Fruit fly (Drosophila melanogaster) whole organism, embryonic: Measurements from ENCODE around the gene Polr3E.
A peak's percentile ranks its signal among the peaks of the same experiment; 100 is the strongest.

Experiments used
- Aef1 ChIP-seq: fragments of 200-800 bp; sonication (Bioruptor generic); IDR thresholded peaks from 3 replicates; pipeline ENCODE4 v1.3.6; 2022; ENCODE audit warnings: missing biosample characterization, missing genetic modification characterization
- CG10431 ChIP-seq: fragments of 200-800 bp; sonication (Bioruptor generic); optimal IDR thresholded peaks from 3 replicates; lab custom pipeline; 2018; ENCODE audit warnings: missing biosample characterization, mild to moderate bottlenecking, missing genetic modification characterization
- CG11696 ChIP-seq: fragments of 200-800 bp; sonication (Bioruptor generic); IDR thresholded peaks from 2 replicates; pipeline ENCODE4 v1.3.6; 2022; ENCODE audit warnings: missing biosample characterization, missing genetic modification characterization
- CG12769 ChIP-seq: fragments of 200-800 bp; sonication (Bioruptor generic); optimal IDR thresholded peaks from 2 replicates; lab custom pipeline; 2019; ENCODE audit warnings: missing biosample characterization, mild to moderate bottlenecking, missing genetic modification characterization, moderate library complexity
- CG14050 ChIP-seq: fragments of 200-800 bp; sonication (Bioruptor generic); IDR thresholded peaks from 3 replicates; pipeline ENCODE4 v1.3.6; 2022; ENCODE audit warnings: missing biosample characterization, missing genetic modification characterization
- CG14441 ChIP-seq: fragments of 200-800 bp; sonication (Bioruptor generic); IDR thresholded peaks from 2 replicates; pipeline ENCODE4 v1.3.6; 2022; ENCODE audit warnings: missing biosample characterization, missing genetic modification characterization
- CG16863 ChIP-seq: fragments of 200-800 bp; sonication (Bioruptor generic); optimal IDR thresholded peaks from 3 replicates; lab custom pipeline; 2016; ENCODE audit warnings: missing biosample characterization, missing genetic modification characterization
- CG1832 ChIP-seq: fragments of 200-800 bp; sonication (Bioruptor generic); optimal IDR thresholded peaks from 2 replicates; lab custom pipeline; 2017; ENCODE audit warnings: missing biosample characterization, mild to moderate bottlenecking, missing genetic modification characterization, inconsistent platforms
- CG18599 ChIP-seq: fragments of 200-800 bp; sonication (Bioruptor generic); optimal IDR thresholded peaks from 3 replicates; lab custom pipeline; 2017; ENCODE audit warnings: missing biosample characterization, missing genetic modification characterization, mild to moderate bottlenecking, moderate library complexity, missing genetic modification reagents
- CG2889 ChIP-seq: fragments of 200-800 bp; sonication (Bioruptor generic); IDR thresholded peaks from 3 replicates; pipeline ENCODE4 v1.3.6; 2022; ENCODE audit warnings: missing biosample characterization, missing genetic modification characterization
- CG32767 ChIP-seq: fragments of 200-800 bp; sonication (Bioruptor generic); IDR thresholded peaks from 2 replicates; pipeline ENCODE4 v1.3.6; 2022; ENCODE audit warnings: missing biosample characterization, missing genetic modification characterization
- CG34376 ChIP-seq: fragments of 200-800 bp; sonication (Bioruptor generic); optimal IDR thresholded peaks from 2 replicates; lab custom pipeline; 2018; ENCODE audit warnings: missing biosample characterization, mild to moderate bottlenecking, missing genetic modification characterization
- CG3726 ChIP-seq: fragments of 200-800 bp; sonication (Bioruptor generic); IDR thresholded peaks from 3 replicates; pipeline ENCODE4, ENCODE4 v1.3.6; 2022; ENCODE audit warnings: missing biosample characterization, missing genetic modification characterization
- CG4404 ChIP-seq: fragments of 200-800 bp; sonication (Bioruptor generic); IDR thresholded peaks from 2 replicates; pipeline ENCODE4 v1.3.6; 2022; ENCODE audit warnings: missing biosample characterization, missing genetic modification characterization
- CG4424 ChIP-seq: fragments of 200-800 bp; sonication (Bioruptor generic); optimal IDR thresholded peaks from 3 replicates; lab custom pipeline; 2016; ENCODE audit warnings: missing biosample characterization, missing genetic modification characterization
- CG4730 ChIP-seq: fragments of 200-800 bp; sonication (Bioruptor generic); IDR thresholded peaks from 2 replicates; pipeline ENCODE4 v1.3.6; 2022; ENCODE audit warnings: missing biosample characterization, missing genetic modification characterization
- CG6683 ChIP-seq: fragments of 200-800 bp; sonication (Bioruptor generic); optimal IDR thresholded peaks from 2 replicates; lab custom pipeline; 2017; ENCODE audit warnings: missing biosample characterization, mild to moderate bottlenecking, missing genetic modification characterization, missing genetic modification reagents
- CG7745 ChIP-seq: fragments of 200-800 bp; sonication (Bioruptor generic); optimal IDR thresholded peaks from 2 replicates; lab custom pipeline; 2018; ENCODE audit warnings: missing biosample characterization, mild to moderate bottlenecking, missing genetic modification characterization, moderate library complexity
- CG8924 ChIP-seq: fragments of 200-800 bp; optimal IDR thresholded peaks from 3 replicates; lab custom pipeline; 2019; ENCODE audit warnings: missing biosample characterization, mild to moderate bottlenecking, missing genetic modification characterization, moderate library complexity
- D19A ChIP-seq: fragments of 200-800 bp; optimal IDR thresholded peaks from 3 replicates; lab custom pipeline; 2019; ENCODE audit warnings: missing biosample characterization, mild to moderate bottlenecking, missing genetic modification characterization, moderate library complexity
- Dek ChIP-seq: fragments of 200-800 bp; sonication (Bioruptor generic); optimal IDR thresholded peaks from 3 replicates; lab custom pipeline; 2019; ENCODE audit warnings: missing biosample characterization, mild to moderate bottlenecking, missing genetic modification characterization, moderate library complexity
- E2f2 ChIP-seq: fragments of 200-800 bp; sonication (Bioruptor generic); IDR thresholded peaks from 2 replicates; pipeline ENCODE4 v1.3.6; 2022; ENCODE audit warnings: missing biosample characterization, missing genetic modification characterization
- Fer3 ChIP-seq: fragments of 200-800 bp; sonication (Bioruptor generic); optimal IDR thresholded peaks from 2 replicates; lab custom pipeline; 2018; ENCODE audit warnings: missing biosample characterization, mild to moderate bottlenecking, missing genetic modification characterization, moderate library complexity
- HLHmδ ChIP-seq: fragments of 200-800 bp; sonication (Bioruptor generic); optimal IDR thresholded peaks from 2 replicates; lab custom pipeline; 2018; ENCODE audit warnings: missing biosample characterization, mild to moderate bottlenecking, missing genetic modification characterization, moderate library complexity
- Rfx ChIP-seq: fragments of 200-800 bp; sonication (Bioruptor generic); IDR thresholded peaks from 2 replicates; pipeline ENCODE4 v1.3.6; 2022; ENCODE audit warnings: missing biosample characterization, missing genetic modification characterization
- Sox100B ChIP-seq: fragments of 200-800 bp; sonication (Bioruptor generic); optimal IDR thresholded peaks from 3 replicates; lab custom pipeline; 2018; ENCODE audit warnings: missing biosample characterization, mild to moderate bottlenecking, missing genetic modification characterization
- al ChIP-seq: fragments of 200-800 bp; sonication (Bioruptor generic); IDR thresholded peaks from 2 replicates; pipeline ENCODE4 v1.3.6; 2022; ENCODE audit warnings: missing biosample characterization, missing genetic modification characterization
- amos ChIP-seq: fragments of 200-800 bp; sonication (Bioruptor generic); IDR thresholded peaks from 2 replicates; pipeline ENCODE4 v1.3.6; 2022; ENCODE audit warnings: missing biosample characterization, missing genetic modification characterization; ENCODE audit not compliant: partially characterized antibody
- aop ChIP-seq: fragments of 200-800 bp; sonication (Bioruptor generic); IDR thresholded peaks from 2 replicates; pipeline ENCODE4 v1.3.6; 2022; ENCODE audit warnings: missing biosample characterization, missing genetic modification characterization
- ato ChIP-seq: fragments of 200-800 bp; sonication (Bioruptor generic); IDR thresholded peaks from 2 replicates; pipeline ENCODE4 v1.3.6; 2022; ENCODE audit warnings: missing biosample characterization, missing genetic modification characterization; ENCODE audit not compliant: partially characterized antibody
- bsh ChIP-seq, 2 experiments: fragments of 200-800 bp; sonication (Bioruptor generic); optimal IDR thresholded peaks; 2 replicates each; lab custom pipeline; 2017 to 2018; ENCODE audit warnings: mild to moderate bottlenecking in 2 of 2, missing biosample characterization in 2 of 2, missing genetic modification characterization in 2 of 2, moderate library complexity in 1 of 2
- cg ChIP-seq: fragments of 200-800 bp; sonication (Bioruptor generic); optimal IDR thresholded peaks from 3 replicates; lab custom pipeline; 2019; ENCODE audit warnings: missing biosample characterization, mild to moderate bottlenecking, missing genetic modification characterization, moderate library complexity
- corto ChIP-seq: fragments of 200-800 bp; sonication (Bioruptor generic); optimal IDR thresholded peaks from 2 replicates; lab custom pipeline; 2016; ENCODE audit warnings: missing biosample characterization, mild to moderate bottlenecking, missing genetic modification characterization, moderate library complexity
- disco-r ChIP-seq: fragments of 200-800 bp; sonication (Bioruptor generic); optimal IDR thresholded peaks from 2 replicates; lab custom pipeline; 2016; ENCODE audit warnings: missing biosample characterization, missing genetic modification characterization
- dm ChIP-seq: fragments of 200-800 bp; sonication (Bioruptor generic); optimal IDR thresholded peaks from 3 replicates; lab custom pipeline; 2016; ENCODE audit warnings: missing biosample characterization, missing genetic modification characterization
- dmrt11E ChIP-seq: fragments of 200-800 bp; sonication (Bioruptor generic); optimal IDR thresholded peaks from 3 replicates; lab custom pipeline; 2018; ENCODE audit warnings: missing biosample characterization, mild to moderate bottlenecking, missing genetic modification characterization, moderate library complexity
- ewg ChIP-seq: fragments of 200-800 bp; sonication (Bioruptor generic); optimal IDR thresholded peaks from 3 replicates; lab custom pipeline; 2017; ENCODE audit warnings: mild to moderate bottlenecking, missing biosample characterization, missing genetic modification reagents, missing genetic modification characterization
- fd96Cb ChIP-seq: fragments of 200-800 bp; sonication (Bioruptor generic); optimal IDR thresholded peaks from 2 replicates; lab custom pipeline; 2018; ENCODE audit warnings: missing biosample characterization, mild to moderate bottlenecking, missing genetic modification characterization, moderate library complexity
- gfzf ChIP-seq: fragments of 200-800 bp; sonication (Bioruptor generic); optimal IDR thresholded peaks from 2 replicates; lab custom pipeline; 2016; ENCODE audit warnings: missing biosample characterization, mild to moderate bottlenecking, missing genetic modification characterization, moderate library complexity
- jigr1 ChIP-seq: fragments of 200-800 bp; sonication (Bioruptor generic); IDR thresholded peaks from 3 replicates; pipeline ENCODE4 v1.3.6; 2022; ENCODE audit warnings: missing biosample characterization, missing genetic modification characterization
- kni ChIP-seq: fragments of 200-800 bp; sonication (Bioruptor generic); optimal IDR thresholded peaks from 3 replicates; lab custom pipeline; 2017; ENCODE audit warnings: mild to moderate bottlenecking, missing biosample characterization, missing genetic modification reagents, missing genetic modification characterization
- lab ChIP-seq: fragments of 200-800 bp; sonication (Bioruptor generic); optimal IDR thresholded peaks from 3 replicates; lab custom pipeline; 2017; ENCODE audit warnings: missing biosample characterization, missing genetic modification characterization, mild to moderate bottlenecking, moderate library complexity, missing genetic modification reagents
- lmd ChIP-seq: fragments of 200-800 bp; sonication (Bioruptor generic); IDR thresholded peaks from 2 replicates; pipeline ENCODE4 v1.3.6; 2022; ENCODE audit warnings: missing biosample characterization, missing genetic modification characterization
- mirr ChIP-seq: fragments of 200-800 bp; sonication (Bioruptor generic); optimal IDR thresholded peaks from 3 replicates; lab custom pipeline; 2018; ENCODE audit warnings: missing biosample characterization, mild to moderate bottlenecking, missing genetic modification characterization
- mld ChIP-seq: fragments of 200-800 bp; sonication (Bioruptor generic); IDR thresholded peaks from 3 replicates; pipeline ENCODE4 v1.3.6; 2022; ENCODE audit warnings: missing biosample characterization, missing genetic modification characterization; ENCODE audit not compliant: partially characterized antibody
- org-1 ChIP-seq: fragments of 200-800 bp; sonication (Bioruptor generic); optimal IDR thresholded peaks from 2 replicates; lab custom pipeline; 2017; ENCODE audit warnings: missing biosample characterization, missing genetic modification characterization
- slou ChIP-seq: fragments of 200-800 bp; sonication (Bioruptor generic); optimal IDR thresholded peaks from 3 replicates; lab custom pipeline; 2016; ENCODE audit warnings: missing biosample characterization, missing genetic modification characterization
- sr ChIP-seq: fragments of 200-800 bp; sonication (Bioruptor generic); IDR thresholded peaks from 3 replicates; pipeline ENCODE4 v1.3.6; 2022; ENCODE audit warnings: missing biosample characterization, missing genetic modification characterization
- tgo ChIP-seq: fragments of 200-800 bp; sonication (Bioruptor generic); IDR thresholded peaks from 3 replicates; pipeline ENCODE4 v1.3.6; 2022; ENCODE audit warnings: missing biosample characterization, missing genetic modification characterization
- tup ChIP-seq: fragments of 200-800 bp; sonication (Bioruptor generic); optimal IDR thresholded peaks from 2 replicates; lab custom pipeline; 2016; ENCODE audit warnings: missing biosample characterization, mild to moderate bottlenecking, missing genetic modification characterization, moderate library complexity

The Polr3E gene

dm6 chr3L:21053763-21054162 is 22.1 kb downstream of the Polr3E start (continued):
- no peak for TF ChIP-seq corto (GFP tag; lab: Kevin White, UChicago)
- peak; percentile 63; the same call in 2 of the 3 replicates for TF ChIP-seq Aef1 (GFP tag; lab: Robert Waterston, UW)
- TF ChIP-seq aop (GFP tag; lab: Robert Waterston, UW): no peak
- TF ChIP-seq CG14050 (GFP tag; lab: Robert Waterston, UW): peak; percentile 40; the same call in 1 of the 3 replicates
- peak; percentile 71 for TF ChIP-seq Fer3
- TF ChIP-seq CG4730: peak; percentile 41; the same call in 1 of the 2 replicates
- TF ChIP-seq lmd: peak; percentile 69
- TF ChIP-seq amos: no peak
- TF ChIP-seq Dek (tag; lab: Kevin White, UChicago): peak; percentile 77
- TF ChIP-seq Rfx: peak; percentile 69
- peak; percentile 33 for TF ChIP-seq tup
- no peak for TF ChIP-seq CG3726 (GFP tag; lab: Robert Waterston, UW)
- peak; percentile 75 for TF ChIP-seq CG8924 (tag; lab: Kevin White, UChicago)
- no peak for TF ChIP-seq HLHmδ (GFP tag; lab: Kevin White, UChicago)
- peak; percentile 58 for TF ChIP-seq ewg (GFP tag; lab: Kevin White, UChicago)
- peak; percentile 69 for TF ChIP-seq fd96Cb (tag; lab: Kevin White, UChicago)
- TF ChIP-seq dm: peak; percentile 15
- no peak for TF ChIP-seq CG34376 (GFP tag; lab: Kevin White, UChicago)
- TF ChIP-seq CG18599 (GFP tag; lab: Kevin White, UChicago): peak; percentile 79
- no peak for TF ChIP-seq gfzf
- peak; percentile 80 for TF ChIP-seq CG14441
- TF ChIP-seq lab (GFP tag; lab: Kevin White, UChicago): peak; percentile 86
- peak; percentile 87 for TF ChIP-seq sr (GFP tag; lab: Robert Waterston, UW)
- TF ChIP-seq CG11696 (GFP tag; lab: Robert Waterston, UW): peak; percentile 44; the same call in 1 of the 2 replicates
- peak; percentile 25 for TF ChIP-seq CG6683 (GFP tag; lab: Kevin White, UChicago)
- peak; percentile 49 for TF ChIP-seq CG16863 (GFP tag; lab: Kevin White, UChicago)
- peak in 1 of 2 experiments; percentile 85 for TF ChIP-seq bsh (GFP tag; optimal IDR thresholded peaks at IDR 0.05; lab: Kevin White, UChicago)
- TF ChIP-seq al (GFP tag; lab: Robert Waterston, UW): peak; percentile 52
- no peak for TF ChIP-seq CG1832 (GFP tag; lab: Kevin White, UChicago)
- no peak for TF ChIP-seq CG2889 (GFP tag; lab: Robert Waterston, UW)
- TF ChIP-seq dmrt11E: peak; percentile 64
- TF ChIP-seq ato (GFP tag; lab: Robert Waterston, UW): no peak
- peak; percentile 75 for TF ChIP-seq CG4424
- peak; percentile 11 for TF ChIP-seq CG7745 (tag; lab: Kevin White, UChicago)
- no peak for TF ChIP-seq CG10431 (GFP tag; lab: Kevin White, UChicago)

dm6 chr3L:21054188-21054893 is 22.7 kb downstream of the Polr3E start:
- 0 out of 3 replicates have a peak, but pooled peaks have one; percentile 4 for TF ChIP-seq jigr1 (GFP tag; lab: Robert Waterston, UW)
- TF ChIP-seq disco-r: no peak
- TF ChIP-seq mld (GFP tag; lab: Robert Waterston, UW): no peak
- no peak for TF ChIP-seq CG32767 (GFP tag; lab: Robert Waterston, UW)
- TF ChIP-seq tgo (GFP tag; lab: Robert Waterston, UW): 0 out of 3 replicates have a peak, but pooled peaks have one; percentile 3
- 0 out of 2 replicates have a peak, but pooled peaks have one; percentile 5 for TF ChIP-seq CG4404
- no peak for TF ChIP-seq cg (GFP tag; lab: Kevin White, UChicago)
- 0 out of 2 replicates have a peak, but pooled peaks have one; percentile 8 for TF ChIP-seq E2f2 (GFP tag; lab: Robert Waterston, UW)
- TF ChIP-seq D19A (tag; lab: Kevin White, UChicago): peak; percentile 65
- TF ChIP-seq slou (GFP tag; lab: Kevin White, UChicago): no peak
- TF ChIP-seq Sox100B: peak; percentile 17
- TF ChIP-seq lab (GFP tag; lab: Kevin White, UChicago): peak; percentile 48
- TF ChIP-seq kni (GFP tag; lab: Kevin White, UChicago): peak; percentile 36
- TF ChIP-seq org-1 (GFP tag; lab: Kevin White, UChicago): peak; percentile 17
- TF ChIP-seq mirr: no peak
- peak; percentile 11 for TF ChIP-seq CG12769 (tag; lab: Kevin White, UChicago)
